Worm (Caenorhabditis elegans): ENCODE measurements around the gene F55B11.6.
A peak's percentile ranks its signal among the peaks of the same experiment; 100 is the strongest.

The F55B11.6 gene

ce11 chrIV:14417128-14417527 is at the start of gene F55B11.6:
Gene F55B11.6, minus strand, starts transcription at chrIV:14417228.
- TF ChIP-seq scrt-1 (GFP tag; IDR thresholded peaks at IDR 0.05) (no peak), tbx-11 (GFP tag; IDR thresholded peaks at IDR 0.05) (no peak), flt-1 (GFP tag; IDR thresholded peaks at IDR 0.05) (no peak), hmg-4 (GFP tag; optimal IDR thresholded peaks at IDR 0.05) (no peak), ama-1 (optimal IDR thresholded peaks at IDR 0.05) (no peak), aly-1 (tag; optimal IDR thresholded peaks at IDR 0.05) (no peak), F13C5.2 (tag; optimal IDR thresholded peaks at IDR 0.05) (no peak), hnd-1 (tag; optimal IDR thresholded peaks at IDR 0.05) (no peak), pes-1 (GFP tag; IDR thresholded peaks at IDR 0.05) (no peak), B0310.2 (tag; optimal IDR thresholded peaks at IDR 0.05) (no peak), tbx-37 (GFP tag; conservative IDR thresholded peaks at IDR 0.05) (no peak), ceh-36 (tag; optimal IDR thresholded peaks at IDR 0.05) (no peak), ceh-13 (GFP tag; optimal IDR thresholded peaks at IDR 0.05) (no peak), sea-1 (GFP tag; conservative IDR thresholded peaks at IDR 0.05) (no peak)

ce11 chrIV:14466048-14466447 is 49.0 kb upstream of the F55B11.6 start:
- TF ChIP-seq tbx-11 (GFP tag; IDR thresholded peaks at IDR 0.05) (no peak), hmg-4 (GFP tag; optimal IDR thresholded peaks at IDR 0.05) (no peak), ceh-36 (tag; optimal IDR thresholded peaks at IDR 0.05) (no peak), ama-1 (optimal IDR thresholded peaks at IDR 0.05) (no peak)

ce11 chrIV:14464065-14464567 is 47.1 kb upstream of the F55B11.6 start, which contains the start of gene dld-1:
Gene dld-1, plus strand, starts transcription at chrIV:14464517.
- TF ChIP-seq tbx-37 (GFP tag; conservative IDR thresholded peaks at IDR 0.05) = no peak
- TF ChIP-seq hmg-4 (GFP tag; optimal IDR thresholded peaks at IDR 0.05) = no peak
- no peak for TF ChIP-seq pes-1 (GFP tag; IDR thresholded peaks at IDR 0.05)
- TF ChIP-seq ets-7 (tag; optimal IDR thresholded peaks at IDR 0.05) = no peak
- no peak for TF ChIP-seq ceh-13 (GFP tag; optimal IDR thresholded peaks at IDR 0.05)
- TF ChIP-seq F13C5.2 (tag; optimal IDR thresholded peaks at IDR 0.05) = peak; percentile 90
- no peak for TF ChIP-seq tbx-11 (GFP tag; IDR thresholded peaks at IDR 0.05)
- no peak for TF ChIP-seq hmbx-1 (tag; optimal IDR thresholded peaks at IDR 0.05)

- no peak for TF ChIP-seq hnd-1 (tag; optimal IDR thresholded peaks at IDR 0.05)
- no peak for TF ChIP-seq hmbx-1 (tag; optimal IDR thresholded peaks at IDR 0.05)
- TF ChIP-seq ama-1 (optimal IDR thresholded peaks at IDR 0.05) = no peak
- TF ChIP-seq ceh-36 (tag; optimal IDR thresholded peaks at IDR 0.05) = no peak
- no peak for TF ChIP-seq sea-1 (GFP tag; conservative IDR thresholded peaks at IDR 0.05)
- TF ChIP-seq B0310.2 (tag; optimal IDR thresholded peaks at IDR 0.05) = no peak
- TF ChIP-seq tbx-37 (GFP tag; conservative IDR thresholded peaks at IDR 0.05) = no peak
- TF ChIP-seq tra-4 (tag; optimal IDR thresholded peaks at IDR 0.05) = no peak
- TF ChIP-seq aly-1 (tag; optimal IDR thresholded peaks at IDR 0.05) = no peak
- TF ChIP-seq F13C5.2 (tag; optimal IDR thresholded peaks at IDR 0.05) = no peak
- no peak for TF ChIP-seq scrt-1 (GFP tag; IDR thresholded peaks at IDR 0.05)
- TF ChIP-seq hmg-4 (GFP tag; optimal IDR thresholded peaks at IDR 0.05) = no peak
- TF ChIP-seq ets-7 (tag; optimal IDR thresholded peaks at IDR 0.05) = no peak
- no peak for TF ChIP-seq ceh-13 (GFP tag; optimal IDR thresholded peaks at IDR 0.05)
Observed at ce11 chrIV:14456667-14457066, 39.6 kb upstream of the F55B11.6 start, which contains the start of gene nspg-9. Gene nspg-9, plus strand, starts transcription at chrIV:14456900.

ce11 chrIV:14445191-14445795 is 28.3 kb upstream of the F55B11.6 start:
- TF ChIP-seq tbx-11 (GFP tag; IDR thresholded peaks at IDR 0.05) (no peak), F13C5.2 (tag; optimal IDR thresholded peaks at IDR 0.05) (no peak), scrt-1 (GFP tag; IDR thresholded peaks at IDR 0.05) (no peak), aly-1 (tag; optimal IDR thresholded peaks at IDR 0.05) (no peak), ceh-36 (tag; optimal IDR thresholded peaks at IDR 0.05) (no peak), ama-1 (optimal IDR thresholded peaks at IDR 0.05) (no peak), pes-1 (GFP tag; IDR thresholded peaks at IDR 0.05) (no peak), tra-4 (tag; optimal IDR thresholded peaks at IDR 0.05) (no peak), B0310.2 (tag; optimal IDR thresholded peaks at IDR 0.05) (no peak), flt-1 (GFP tag; IDR thresholded peaks at IDR 0.05) (no peak), ets-7 (tag; optimal IDR thresholded peaks at IDR 0.05) (no peak), hmg-4 (GFP tag; optimal IDR thresholded peaks at IDR 0.05) (no peak), tbx-37 (GFP tag; conservative IDR thresholded peaks at IDR 0.05) (no peak), hnd-1 (tag; optimal IDR thresholded peaks at IDR 0.05) (no peak), ceh-13 (GFP tag; optimal IDR thresholded peaks at IDR 0.05) (no peak), sea-1 (GFP tag; conservative IDR thresholded peaks at IDR 0.05) (no peak), hmbx-1 (tag; optimal IDR thresholded peaks at IDR 0.05) (no peak)

ce11 chrIV:14444077-14444476 is 27.0 kb upstream of the F55B11.6 start, which contains the start of gene tra-3:
Gene tra-3, minus strand, starts transcription at chrIV:14444183.
- no peak for TF ChIP-seq hnd-1 (tag; optimal IDR thresholded peaks at IDR 0.05)
- TF ChIP-seq B0310.2 (tag; optimal IDR thresholded peaks at IDR 0.05) = no peak
- no peak for TF ChIP-seq hmg-4 (GFP tag; optimal IDR thresholded peaks at IDR 0.05)
- no peak for TF ChIP-seq ama-1 (optimal IDR thresholded peaks at IDR 0.05)
- no peak for TF ChIP-seq sea-1 (GFP tag; conservative IDR thresholded peaks at IDR 0.05)
- TF ChIP-seq tra-4 (tag; optimal IDR thresholded peaks at IDR 0.05) = no peak
- TF ChIP-seq scrt-1 (GFP tag; IDR thresholded peaks at IDR 0.05) = no peak
- no peak for TF ChIP-seq tbx-11 (GFP tag; IDR thresholded peaks at IDR 0.05)
- TF ChIP-seq aly-1 (tag; optimal IDR thresholded peaks at IDR 0.05) = no peak

- TF ChIP-seq ama-1 (optimal IDR thresholded peaks at IDR 0.05) = no peak
- no peak for TF ChIP-seq pes-1 (GFP tag; IDR thresholded peaks at IDR 0.05)
- TF ChIP-seq ceh-36 (tag; optimal IDR thresholded peaks at IDR 0.05) = no peak
- TF ChIP-seq flt-1 (GFP tag; IDR thresholded peaks at IDR 0.05) = no peak
- no peak for TF ChIP-seq ets-7 (tag; optimal IDR thresholded peaks at IDR 0.05)
- TF ChIP-seq hnd-1 (tag; optimal IDR thresholded peaks at IDR 0.05) = no peak
- no peak for TF ChIP-seq tbx-37 (GFP tag; conservative IDR thresholded peaks at IDR 0.05)
- TF ChIP-seq F13C5.2 (tag; optimal IDR thresholded peaks at IDR 0.05) = no peak
Observed at ce11 chrIV:14437391-14437790, 20.4 kb upstream of the F55B11.6 start.
